Fruit fly (Drosophila melanogaster): Measurements from ENCODE around the gene EndoU.

Gene EndoU

DNA sequence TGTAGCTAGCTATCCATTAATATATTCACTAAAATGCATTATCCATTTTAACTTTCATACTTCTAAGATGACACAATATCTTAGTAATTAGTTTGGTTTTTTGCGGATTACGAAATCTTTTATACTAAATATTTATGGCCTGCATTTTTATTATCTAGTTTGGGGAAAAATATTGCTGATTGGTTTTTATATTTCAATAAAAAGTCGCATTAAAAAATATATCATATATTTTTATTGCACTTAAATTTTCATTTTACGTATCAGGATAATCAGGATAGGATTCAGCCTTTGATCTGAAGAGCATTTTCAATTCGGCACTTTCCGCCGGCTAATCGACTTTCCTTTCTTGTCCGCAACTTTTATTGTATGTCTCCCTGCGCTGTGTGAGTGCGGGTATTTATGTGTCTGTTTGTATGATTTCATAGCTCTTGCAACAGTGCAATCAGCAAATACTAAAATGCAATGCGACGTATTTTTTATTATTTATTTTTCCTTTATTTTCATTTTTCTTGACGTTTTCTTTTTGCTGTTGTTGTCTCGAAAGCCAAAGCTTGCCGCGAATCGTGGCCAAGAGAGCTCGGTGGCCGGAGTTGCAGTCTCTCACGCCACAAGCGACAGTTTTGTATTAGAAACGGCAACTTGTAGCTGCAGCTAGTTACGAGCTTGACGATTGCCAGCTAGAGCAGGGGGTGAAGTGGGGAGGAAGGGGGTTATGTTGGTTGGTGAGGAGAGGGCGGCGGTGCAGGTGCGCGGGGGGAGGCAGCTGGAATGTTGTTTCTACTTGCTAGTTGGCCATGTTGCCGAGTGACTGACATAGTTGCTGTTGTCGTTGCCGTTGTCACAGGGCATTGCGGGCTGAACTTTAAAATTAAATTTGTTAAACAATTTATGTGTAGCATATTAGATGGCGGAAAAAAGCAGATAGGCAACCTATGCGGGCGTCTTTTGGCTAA lies 14.7 kb downstream of the EndoU start:
- no peak for TF ChIP-seq CG17801 (GFP tag; optimal IDR thresholded peaks at IDR 0.05; ENCODE audit: partially characterized antibody)

DNA sequence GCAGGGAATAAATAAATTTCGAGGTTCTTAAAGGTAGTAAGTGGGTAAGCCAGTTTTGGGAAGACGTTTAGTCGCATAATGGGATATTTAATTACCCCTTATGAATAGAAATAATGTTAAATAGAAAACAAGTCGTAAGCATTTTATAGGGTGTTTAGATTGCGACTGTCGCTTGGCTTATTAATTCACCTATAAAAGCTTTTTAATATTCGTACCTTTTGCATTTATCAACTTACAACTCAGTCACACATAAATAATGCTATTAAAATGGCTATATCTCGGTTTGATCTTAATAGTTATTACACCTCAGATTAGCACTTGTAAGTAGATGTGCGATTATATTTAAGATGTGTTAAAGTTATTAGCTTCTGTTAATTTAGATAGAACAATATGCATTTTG lies 17.1 kb downstream of the EndoU start, which contains the start of gene CG34276:
TSS of gene CG34276 (plus strand) at position 301 of the 400 bp plus-strand sequence.
- TF ChIP-seq CG17801 (GFP tag; optimal IDR thresholded peaks at IDR 0.05; ENCODE audit: partially characterized antibody), result no peak

DNA sequence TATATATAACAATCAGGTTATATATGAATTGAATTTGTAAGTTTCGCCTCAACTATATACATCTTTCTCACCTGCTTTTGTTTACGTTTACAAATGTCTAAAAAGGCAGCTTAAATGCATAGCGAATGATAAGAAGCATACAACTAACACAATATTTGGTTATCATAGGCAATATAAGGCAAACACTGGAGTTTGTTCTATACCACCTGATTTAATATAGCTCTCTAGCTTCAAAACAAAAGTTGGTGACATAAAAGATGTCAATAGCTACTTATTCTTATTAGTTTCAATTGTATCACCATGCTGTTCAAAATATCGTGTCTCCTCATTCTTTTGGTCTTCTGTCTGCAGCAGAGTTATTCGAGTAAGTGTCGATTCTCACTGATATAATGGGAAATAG lies 17.7 kb downstream of the EndoU start:
- TF ChIP-seq CG17801 (GFP tag; optimal IDR thresholded peaks at IDR 0.05; ENCODE audit: partially characterized antibody), result no peak

DNA sequence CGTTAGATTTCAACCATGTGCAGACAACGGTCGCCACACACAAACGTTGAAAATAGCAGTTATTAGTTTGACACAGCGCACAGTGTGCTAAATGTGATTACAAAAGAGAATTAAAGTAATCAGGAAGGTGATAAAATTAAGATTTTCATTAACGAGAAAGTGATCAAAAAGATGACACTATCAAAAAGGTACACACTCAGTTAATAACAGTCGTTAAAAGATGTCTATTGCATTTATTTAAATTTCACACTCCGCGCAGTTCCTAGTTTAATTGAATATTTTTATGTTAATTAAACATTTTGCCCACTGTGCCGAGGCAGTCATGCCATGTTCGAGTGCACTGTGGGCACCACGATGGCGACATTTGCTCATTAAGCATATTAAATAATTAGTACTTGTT lies 19.0 kb downstream of the EndoU start:
- TF ChIP-seq CG17801 (GFP tag; optimal IDR thresholded peaks at IDR 0.05; ENCODE audit: partially characterized antibody), result no peak

DNA sequence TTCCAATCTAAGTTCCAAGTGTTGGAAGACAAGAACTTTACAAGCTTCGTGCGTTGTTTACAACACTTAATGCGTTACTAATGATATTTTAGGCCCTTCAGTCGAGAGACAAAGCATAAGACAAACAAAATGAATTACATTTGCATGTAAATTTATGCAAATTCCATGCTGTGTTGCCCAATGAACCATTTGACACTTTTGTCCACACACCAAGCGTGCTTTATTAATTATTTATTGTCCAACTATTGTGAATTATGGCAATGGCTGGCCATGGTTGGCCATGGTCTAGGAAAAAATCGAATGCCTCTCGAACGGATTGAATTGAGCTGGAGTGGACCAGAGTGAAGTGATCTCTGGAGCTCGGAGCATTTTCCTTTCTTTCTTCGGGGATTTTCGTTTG lies 19.9 kb downstream of the EndoU start:
- TF ChIP-seq CG17801 (GFP tag; optimal IDR thresholded peaks at IDR 0.05; ENCODE audit: partially characterized antibody), result no peak

DNA sequence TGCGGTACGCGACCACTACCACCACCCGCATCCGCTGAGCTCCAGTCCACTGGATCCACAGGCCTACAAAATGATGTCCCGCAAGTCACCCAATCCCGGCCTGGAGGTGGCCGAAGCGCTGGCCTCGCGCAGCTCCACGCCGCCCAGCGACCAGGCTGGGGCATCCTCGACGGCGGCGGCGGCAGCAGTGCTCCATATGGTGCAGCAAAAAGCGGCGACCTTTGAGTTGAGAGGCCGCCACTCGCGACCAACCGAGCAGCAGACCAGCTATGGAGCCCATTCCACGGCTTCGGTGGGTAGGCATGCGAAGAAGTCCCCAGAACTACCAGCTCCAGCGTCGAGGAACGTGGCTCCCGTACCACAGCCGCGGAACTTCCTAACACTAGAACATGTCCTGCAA lies 21.9 kb downstream of the EndoU start:
- TF ChIP-seq CG17801 (GFP tag; optimal IDR thresholded peaks at IDR 0.05; ENCODE audit: partially characterized antibody), result no peak

DNA sequence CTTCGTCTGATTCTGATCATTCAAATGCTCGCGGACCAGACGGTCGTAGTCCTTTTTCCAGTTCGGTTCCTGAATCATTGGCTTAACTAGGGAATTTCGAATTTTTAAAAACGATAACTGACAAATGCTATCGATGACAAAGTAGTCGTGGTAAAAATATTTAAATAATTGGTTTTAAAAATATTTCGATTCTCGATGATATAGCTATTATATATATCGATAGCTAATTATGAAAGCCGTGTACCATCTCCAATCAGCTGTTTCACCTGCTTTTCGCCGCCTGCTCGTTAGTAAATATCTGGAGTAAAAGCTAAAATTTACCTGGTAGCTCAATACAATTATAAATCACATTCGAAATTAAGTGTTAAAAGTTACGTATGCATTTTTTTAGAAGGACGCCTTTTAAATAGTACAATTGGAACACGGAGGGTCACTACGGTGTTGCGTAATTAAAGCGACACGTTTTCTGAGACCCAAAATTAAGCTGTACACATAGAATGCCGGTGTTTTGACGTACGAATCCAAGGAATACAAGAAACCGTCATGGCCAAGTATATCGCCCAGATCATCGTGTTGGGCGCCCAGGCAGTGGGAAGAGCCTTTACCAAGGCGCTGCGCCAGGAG lies 25.5 kb downstream of the EndoU start, which contains the start of the genes CG5478 and blp:
TSS of gene CG5478 (minus strand) at position 126 of the 624 bp plus-strand sequence.
TSS of gene blp (plus strand) at position 239 of the 624 bp plus-strand sequence.
- no peak for TF ChIP-seq CG17801 (GFP tag; optimal IDR thresholded peaks at IDR 0.05; ENCODE audit: partially characterized antibody)

DNA sequence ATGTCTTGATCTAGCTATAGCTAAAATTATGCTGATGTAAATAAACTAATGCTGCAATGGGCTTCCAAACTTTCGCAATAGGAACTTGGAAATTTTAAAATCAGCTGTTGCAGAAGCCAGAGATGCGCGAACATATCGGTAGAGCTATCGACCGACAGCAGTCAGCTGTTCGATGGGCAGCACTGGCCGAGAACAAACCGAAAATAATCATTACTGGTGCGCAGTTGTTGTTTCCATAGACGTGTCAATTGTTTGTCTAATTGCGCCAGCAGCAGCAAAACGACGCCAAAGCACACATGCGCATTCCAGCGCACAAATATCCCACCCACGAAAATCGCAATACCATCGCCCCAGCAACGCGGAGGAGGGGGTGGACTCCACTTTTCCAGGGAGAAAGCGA lies 26.8 kb downstream of the EndoU start, which contains the start of gene Sap47:
TSS of gene Sap47 (plus strand) at position 149 of the 400 bp plus-strand sequence.
- no peak for TF ChIP-seq CG17801 (GFP tag; optimal IDR thresholded peaks at IDR 0.05; ENCODE audit: partially characterized antibody)

DNA sequence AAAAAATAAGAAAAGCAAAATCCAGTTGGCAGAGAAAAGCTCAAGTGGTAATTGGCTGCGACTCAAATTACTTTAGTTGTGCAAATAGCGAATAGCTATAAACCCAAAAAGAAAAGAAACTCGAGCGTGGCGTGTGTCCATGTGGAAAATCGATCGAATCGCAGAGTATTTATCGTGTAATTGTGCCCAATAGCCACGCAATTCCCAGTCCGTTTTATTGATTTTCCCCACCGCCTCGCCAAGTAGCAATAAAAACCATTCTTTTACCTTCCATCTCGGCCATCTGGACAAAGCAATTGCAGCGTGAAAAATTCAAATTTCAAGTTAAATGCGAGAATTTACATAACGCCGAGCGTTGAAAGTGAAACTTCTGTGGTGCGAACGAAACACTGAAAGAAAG lies 27.3 kb downstream of the EndoU start:
- no peak for TF ChIP-seq CG17801 (GFP tag; optimal IDR thresholded peaks at IDR 0.05; ENCODE audit: partially characterized antibody)

DNA sequence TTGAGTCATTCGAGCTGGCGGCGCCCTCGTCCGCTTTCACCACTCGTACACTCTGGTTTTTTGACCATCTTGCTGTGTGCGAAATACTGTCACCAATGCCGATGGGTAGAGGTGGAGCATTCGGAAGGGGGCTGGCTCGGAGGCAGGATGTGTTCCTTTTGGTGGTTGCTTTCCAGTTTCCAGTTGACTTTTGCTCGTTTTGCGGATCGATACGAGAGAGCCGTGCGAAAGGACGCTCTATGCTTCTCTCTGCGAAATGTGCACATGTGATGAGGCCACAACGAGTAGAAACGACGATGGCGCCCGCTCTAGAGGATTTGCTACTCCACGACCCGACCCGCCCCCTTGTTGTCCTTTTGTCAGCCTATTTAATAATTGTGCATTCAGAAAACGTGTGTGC lies 29.5 kb downstream of the EndoU start:
- TF ChIP-seq CG17801 (GFP tag; optimal IDR thresholded peaks at IDR 0.05; ENCODE audit: partially characterized antibody), result no peak

DNA sequence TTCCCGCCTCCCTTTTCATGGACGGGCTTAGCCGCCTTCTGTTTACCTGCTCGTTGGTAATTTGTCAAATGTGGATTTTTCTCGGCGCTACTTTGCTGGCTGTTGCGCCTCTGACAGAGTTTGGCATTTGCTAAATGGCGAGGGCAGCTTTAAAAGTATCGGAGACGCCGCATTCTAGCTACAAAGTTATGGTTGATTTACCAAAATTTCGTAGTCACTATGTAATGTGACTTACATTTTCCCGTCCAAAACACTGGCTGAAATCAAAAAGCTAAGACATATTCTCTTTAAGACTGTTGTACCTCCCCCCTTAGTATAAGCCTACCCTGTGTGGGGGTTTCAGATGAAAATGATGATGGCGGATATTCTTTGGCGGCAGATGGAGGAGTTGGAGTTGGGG lies 39.4 kb downstream of the EndoU start:
- TF ChIP-seq CG17801 (GFP tag; optimal IDR thresholded peaks at IDR 0.05; ENCODE audit: partially characterized antibody), result no peak

DNA sequence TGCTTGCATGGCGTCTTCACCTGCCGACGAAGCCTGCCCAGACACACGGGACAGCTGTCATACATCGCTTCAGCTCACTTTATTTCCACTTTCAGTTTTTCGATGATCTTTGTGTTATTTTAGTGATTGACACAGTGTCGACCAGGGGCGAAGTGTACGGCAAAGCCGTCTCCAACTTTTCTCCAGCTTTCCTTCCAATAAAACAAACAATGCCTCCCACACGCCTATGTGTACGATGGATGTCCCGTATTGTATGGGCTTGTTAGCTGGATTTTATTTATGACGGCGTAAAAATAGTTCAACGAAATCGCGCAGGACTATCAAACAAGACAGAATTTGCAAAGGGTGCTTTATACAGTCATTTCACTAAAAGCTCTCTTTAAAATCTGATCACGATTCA lies 42.6 kb downstream of the EndoU start, which contains the start of the genes CG31088 and CG46383:
TSS of gene CG31088 (minus strand) at position 101 of the 400 bp plus-strand sequence.
TSS of gene CG46383 (minus strand) at position 101 of the 400 bp plus-strand sequence.
- TF ChIP-seq CG17801 (GFP tag; optimal IDR thresholded peaks at IDR 0.05; ENCODE audit: partially characterized antibody), result no peak
